Worm (Caenorhabditis elegans): ENCODE data around the gene str-102.

- no peak for TF ChIP-seq nhr-77 (tag; optimal IDR thresholded peaks at IDR 0.05)
- no peak for TF ChIP-seq egl-27 (tag; optimal IDR thresholded peaks at IDR 0.05)
- no peak for TF ChIP-seq aly-2 (tag; optimal IDR thresholded peaks at IDR 0.05)
- no peak for TF ChIP-seq snpc-1.2 (GFP tag; IDR thresholded peaks at IDR 0.05)
- no peak for TF ChIP-seq nhr-28 (tag; optimal IDR thresholded peaks at IDR 0.05)
- TF ChIP-seq unc-130 (GFP tag; optimal IDR thresholded peaks at IDR 0.05) = no peak
- no peak for TF ChIP-seq fkh-10 (GFP tag; optimal IDR thresholded peaks at IDR 0.05)
- no peak for TF ChIP-seq T26A8.4 (GFP tag; IDR thresholded peaks at IDR 0.05)
- no peak for TF ChIP-seq nhr-76 (tag; optimal IDR thresholded peaks at IDR 0.05)
- TF ChIP-seq dmd-6 (GFP tag; IDR thresholded peaks at IDR 0.05) = no peak
- TF ChIP-seq fos-1 (tag; optimal IDR thresholded peaks at IDR 0.05) = no peak
- no peak for TF ChIP-seq skn-1 (tag; optimal IDR thresholded peaks at IDR 0.05)
Measured at ce11 chrV:15394906-15395305, 10.1 kb downstream of the str-102 start, which contains the start of gene T06E6.1.

Data from whole organism, L4 larva.